Worm (Caenorhabditis elegans) whole organism, mixed stage, embryonic: Measurements from ENCODE around the gene ZK1320.11.

Experiments
- M03D4.4 ChIP-seq: sonication (generic microtip); optimal IDR thresholded peaks from 2 replicates; lab custom pipeline; 2017; ENCODE audit warnings: mild to moderate bottlenecking, missing genetic modification characterization, missing compliant biosample characterization
- bed-3 ChIP-seq: fragments of 200-800 bp; sonication (Bioruptor generic); optimal IDR thresholded peaks from 3 replicates; lab custom pipeline; 2018; ENCODE audit warnings: mild to moderate bottlenecking, missing genetic modification characterization, moderate library complexity, missing compliant biosample characterization
- blmp-1 ChIP-seq: fragments of 150-350 bp; optimal IDR thresholded peaks from 2 replicates; lab custom pipeline; 2014; ENCODE audit warnings: missing biosample characterization, missing genetic modification characterization
- ceh-39 ChIP-seq: fragments of 150-350 bp; optimal IDR thresholded peaks from 2 replicates; lab custom pipeline; 2014; ENCODE audit warnings: missing biosample characterization, missing genetic modification characterization
- ceh-43 ChIP-seq: fragments of 200-800 bp; sonication (Bioruptor generic); optimal IDR thresholded peaks from 2 replicates; lab custom pipeline; 2018; ENCODE audit warnings: mild to moderate bottlenecking, missing genetic modification characterization, moderate library complexity, missing compliant biosample characterization
- ceh-83 ChIP-seq: fragments of 200-800 bp; sonication (Bioruptor generic); optimal IDR thresholded peaks from 2 replicates; lab custom pipeline; 2018; ENCODE audit warnings: mild to moderate bottlenecking, missing genetic modification characterization, missing compliant biosample characterization
- ces-1 ChIP-seq: fragments of 150-350 bp; optimal IDR thresholded peaks from 2 replicates; lab custom pipeline; 2014; ENCODE audit warnings: missing biosample characterization, missing genetic modification reagents, missing genetic modification characterization
- cnd-1 ChIP-seq: fragments of 200-800 bp; sonication (Bioruptor generic); optimal IDR thresholded peaks from 2 replicates; lab custom pipeline; 2018; ENCODE audit warnings: mild to moderate bottlenecking, missing genetic modification characterization, missing compliant biosample characterization
- drap-1 ChIP-seq: fragments of 200-800 bp; sonication (Bioruptor generic); optimal IDR thresholded peaks from 3 replicates; lab custom pipeline; 2018; ENCODE audit warnings: mild to moderate bottlenecking, missing genetic modification characterization, missing compliant biosample characterization
- elt-1 ChIP-seq: sonication (generic microtip); optimal IDR thresholded peaks from 2 replicates; lab custom pipeline; 2017; ENCODE audit warnings: missing genetic modification characterization, mild to moderate bottlenecking, missing compliant biosample characterization, antibody characterized with exemption, moderate library complexity, borderline replicate concordance; ENCODE audit not compliant: insufficient read depth
- elt-3 ChIP-seq: fragments of 150-350 bp; optimal IDR thresholded peaks from 2 replicates; lab custom pipeline; 2014; ENCODE audit warnings: missing biosample characterization, missing genetic modification characterization
- flh-1 ChIP-seq: fragments of 200-800 bp; sonication (Bioruptor generic); optimal IDR thresholded peaks from 2 replicates; lab custom pipeline; 2018; ENCODE audit warnings: mild to moderate bottlenecking, missing genetic modification characterization, moderate library complexity, missing compliant biosample characterization
- ham-2 ChIP-seq: fragments of 200-800 bp; sonication (Bioruptor generic); optimal IDR thresholded peaks from 2 replicates; lab custom pipeline; 2018; ENCODE audit warnings: mild to moderate bottlenecking, missing genetic modification characterization, missing compliant biosample characterization
- hlh-1 ChIP-seq: fragments of 150-350 bp; optimal IDR thresholded peaks from 2 replicates; lab custom pipeline; 2014; ENCODE audit warnings: missing biosample characterization, missing genetic modification reagents, missing genetic modification characterization
- lin-13 ChIP-seq: fragments of 150-350 bp; optimal IDR thresholded peaks from 2 replicates; lab custom pipeline; 2014; ENCODE audit warnings: missing biosample characterization, missing genetic modification characterization
- lin-32 ChIP-seq: fragments of 200-800 bp; sonication (Bioruptor generic); optimal IDR thresholded peaks from 2 replicates; lab custom pipeline; 2018; ENCODE audit warnings: mild to moderate bottlenecking, missing genetic modification characterization, missing compliant biosample characterization
- lsy-2 ChIP-seq: fragments of 150-350 bp; optimal IDR thresholded peaks from 2 replicates; lab custom pipeline; 2014; ENCODE audit warnings: missing biosample characterization, missing genetic modification characterization
- mab-5 ChIP-seq: fragments of 150-350 bp; optimal IDR thresholded peaks from 2 replicates; lab custom pipeline; 2014; ENCODE audit warnings: missing biosample characterization, missing genetic modification characterization
- mep-1 ChIP-seq: fragments of 150-350 bp; optimal IDR thresholded peaks from 2 replicates; lab custom pipeline; 2017; ENCODE audit warnings: missing biosample characterization, missing genetic modification reagents, missing genetic modification characterization, inconsistent platforms
- mls-2 ChIP-seq: sonication (generic microtip); optimal IDR thresholded peaks from 2 replicates; lab custom pipeline; 2016; ENCODE audit warnings: mild to moderate bottlenecking, missing genetic modification characterization, moderate library complexity, missing compliant biosample characterization
- nhr-12 ChIP-seq: fragments of 150-350 bp; optimal IDR thresholded peaks from 2 replicates; lab custom pipeline; 2014; ENCODE audit warnings: missing biosample characterization, missing genetic modification characterization
- nhr-2 ChIP-seq: fragments of 150-350 bp; optimal IDR thresholded peaks from 2 replicates; lab custom pipeline; 2014; ENCODE audit warnings: missing biosample characterization, missing genetic modification characterization
- nhr-237 ChIP-seq: fragments of 150-350 bp; optimal IDR thresholded peaks from 2 replicates; lab custom pipeline; 2014; ENCODE audit warnings: missing biosample characterization, missing genetic modification characterization
- nhr-28 ChIP-seq: fragments of 150-350 bp; optimal IDR thresholded peaks from 2 replicates; lab custom pipeline; 2014; ENCODE audit warnings: missing biosample characterization, missing genetic modification characterization
- nhr-76 ChIP-seq: sonication (generic microtip); optimal IDR thresholded peaks from 2 replicates; lab custom pipeline; 2017; ENCODE audit warnings: missing biosample characterization, missing genetic modification characterization
- pha-4 ChIP-seq: fragments of 150-350 bp; optimal IDR thresholded peaks from 2 replicates; lab custom pipeline; 2018; ENCODE audit warnings: missing biosample characterization, missing genetic modification reagents, missing genetic modification characterization
- sem-2 ChIP-seq: fragments of 200-800 bp; sonication (Bioruptor generic); optimal IDR thresholded peaks from 2 replicates; lab custom pipeline; 2018; ENCODE audit warnings: mild to moderate bottlenecking, missing genetic modification characterization, missing compliant biosample characterization
- snpc-4 ChIP-seq: fragments of 150-350 bp; optimal IDR thresholded peaks from 2 replicates; lab custom pipeline; 2014; ENCODE audit warnings: missing biosample characterization, missing genetic modification characterization
- sptf-1 ChIP-seq: sonication (generic microtip); optimal IDR thresholded peaks from 2 replicates; lab custom pipeline; 2017; ENCODE audit warnings: mild to moderate bottlenecking, missing genetic modification characterization, moderate library complexity, missing compliant biosample characterization
- tbx-8 ChIP-seq: fragments of 200-800 bp; sonication (Bioruptor generic); optimal IDR thresholded peaks from 2 replicates; lab custom pipeline; 2018; ENCODE audit warnings: mild to moderate bottlenecking, missing genetic modification characterization, moderate library complexity, missing compliant biosample characterization
- unc-120 ChIP-seq: sonication (generic microtip); optimal IDR thresholded peaks from 2 replicates; lab custom pipeline; 2017; ENCODE audit warnings: missing genetic modification characterization, missing compliant biosample characterization; ENCODE audit not compliant: poor library complexity, severe bottlenecking
- unc-39 ChIP-seq: fragments of 150-350 bp; optimal IDR thresholded peaks from 2 replicates; lab custom pipeline; 2014; ENCODE audit warnings: missing biosample characterization, missing genetic modification characterization
- unc-62 ChIP-seq: fragments of 150-350 bp; optimal IDR thresholded peaks from 2 replicates; lab custom pipeline; 2014; ENCODE audit warnings: missing biosample characterization, missing genetic modification reagents, missing genetic modification characterization
- zip-8 ChIP-seq: fragments of 150-350 bp; optimal IDR thresholded peaks from 2 replicates; lab custom pipeline; 2014; ENCODE audit warnings: missing biosample characterization, missing genetic modification characterization
- ztf-11 ChIP-seq: fragments of 150-350 bp; optimal IDR thresholded peaks from 2 replicates; lab custom pipeline; 2014; ENCODE audit warnings: missing biosample characterization, missing genetic modification characterization

ZK1320.11 gene

DNA sequence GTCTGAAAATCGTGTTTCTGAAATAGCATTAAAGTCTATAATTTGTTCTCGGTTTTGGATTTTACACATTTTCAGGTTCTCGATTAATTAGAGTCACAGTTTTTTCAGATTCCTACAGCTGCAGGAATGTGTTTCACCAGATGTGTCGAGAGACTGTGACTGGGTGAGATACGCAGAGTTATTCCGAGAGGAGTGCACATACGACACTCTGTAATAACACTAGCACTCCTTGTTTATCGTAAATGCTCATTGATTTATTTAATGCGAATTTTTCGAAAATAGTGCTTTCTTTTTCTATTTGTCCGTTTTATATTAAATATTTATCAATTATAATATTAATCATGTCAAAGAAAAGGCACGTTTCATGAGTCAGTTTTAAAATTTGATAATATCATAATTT is at the start of gene ZK1320.11:
Gene ZK1320.11, plus strand, starts transcription at position 243 of the 400 bp plus-strand sequence.
- TF ChIP-seq ceh-83 (GFP tag; lab: Kevin White, UChicago) (no peak), ces-1 (GFP tag; lab: Kevin White, UChicago) (peak; percentile 55)

DNA sequence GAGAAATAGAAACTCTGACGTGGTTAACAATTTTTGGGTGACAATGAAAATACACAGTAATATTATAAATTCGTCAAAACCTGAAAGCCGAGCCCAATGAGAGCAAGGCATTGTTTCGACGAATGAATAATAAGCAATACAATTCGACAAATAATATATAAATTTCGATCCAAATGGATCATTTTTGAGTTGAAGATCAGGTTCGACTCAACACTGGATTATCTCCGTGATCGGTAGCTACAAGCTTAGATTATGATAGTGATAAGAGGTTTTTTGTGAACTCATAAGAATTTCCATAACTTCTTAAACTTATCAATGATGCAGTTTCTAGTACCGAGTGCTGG is 49.5 kb upstream of the ZK1320.11 start:
- TF ChIP-seq ces-1 (GFP tag; lab: Kevin White, UChicago) (no peak), unc-39 (tag; lab: Kevin White, UChicago) (no peak), tbx-8 (GFP tag; lab: Kevin White, UChicago) (no peak), sptf-1 (tag; lab: Kevin White, UChicago) (no peak), mep-1 (no peak), nhr-237 (no peak), elt-1 (tag; lab: Kevin White, UChicago) (no peak), mab-5 (tag; lab: Kevin White, UChicago) (no peak), nhr-28 (no peak), lin-13 (tag; lab: Kevin White, UChicago) (no peak)

DNA sequence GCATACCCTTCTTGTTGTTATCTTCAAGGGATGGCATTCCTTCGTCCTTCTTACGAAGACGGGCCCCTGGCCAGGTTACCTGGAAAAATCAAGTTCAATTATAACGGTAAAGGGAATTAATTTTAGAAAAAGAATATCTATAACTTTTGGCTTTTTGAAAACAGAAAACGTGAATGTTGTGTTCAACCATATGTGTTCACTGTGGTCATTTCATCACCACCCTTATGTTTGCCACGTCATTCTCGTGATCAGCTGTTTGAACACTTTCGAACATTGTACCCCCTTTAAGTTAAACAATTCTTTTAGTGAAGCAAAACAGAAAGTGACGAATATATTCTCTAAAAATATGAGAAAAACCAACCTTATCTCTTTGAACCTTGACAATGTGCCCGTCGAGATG is 48.7 kb upstream of the ZK1320.11 start:
- TF ChIP-seq nhr-76 (tag; lab: Kevin White, UChicago) = no peak
- no peak for TF ChIP-seq snpc-4 (tag; lab: Kevin White, UChicago)
- no peak for TF ChIP-seq tbx-8 (GFP tag; lab: Kevin White, UChicago)
- no peak for TF ChIP-seq sem-2 (GFP tag; lab: Kevin White, UChicago)
- TF ChIP-seq bed-3 (GFP tag; lab: Kevin White, UChicago) = no peak
- TF ChIP-seq ceh-43 (GFP tag; lab: Kevin White, UChicago) = no peak
- TF ChIP-seq nhr-28 = no peak
- TF ChIP-seq mab-5 (tag; lab: Kevin White, UChicago) = no peak
- no peak for TF ChIP-seq ceh-83 (GFP tag; lab: Kevin White, UChicago)
- no peak for TF ChIP-seq lsy-2
- no peak for TF ChIP-seq ztf-11 (tag; lab: Kevin White, UChicago)
- no peak for TF ChIP-seq lin-13 (tag; lab: Kevin White, UChicago)

DNA sequence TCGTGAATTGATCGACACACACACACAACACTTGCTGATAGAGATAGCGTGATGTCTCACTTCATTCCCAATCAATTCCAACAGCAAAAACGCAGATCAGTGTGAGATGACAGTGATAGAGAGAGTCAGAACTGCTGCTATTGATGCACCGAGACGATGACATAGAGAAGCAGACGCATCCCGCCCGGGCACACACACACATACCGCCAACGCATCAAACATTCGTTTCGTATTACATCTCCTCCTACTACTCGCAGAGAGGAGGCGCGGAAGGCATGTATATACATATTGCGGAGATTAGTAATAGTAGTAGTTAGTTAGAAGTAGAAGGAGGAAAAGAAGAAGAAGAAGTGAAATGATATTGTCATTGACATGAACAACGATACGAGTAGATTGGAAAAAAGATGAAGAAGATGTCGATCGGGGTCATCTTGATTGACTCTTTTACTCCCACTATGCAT is 48.0 kb upstream of the ZK1320.11 start:
- TF ChIP-seq nhr-28 (no peak), lin-32 (GFP tag; lab: Kevin White, UChicago) (no peak), pha-4 (no peak), ceh-39 (tag; lab: Kevin White, UChicago) (no peak), drap-1 (GFP tag; lab: Kevin White, UChicago) (peak; percentile 42), M03D4.4 (no peak), mab-5 (tag; lab: Kevin White, UChicago) (no peak), sptf-1 (tag; lab: Kevin White, UChicago) (no peak), elt-1 (tag; lab: Kevin White, UChicago) (peak; percentile 85), cnd-1 (tag; lab: Kevin White, UChicago) (no peak), flh-1 (no peak), blmp-1 (tag; lab: Kevin White, UChicago) (no peak), mep-1 (no peak), lsy-2 (no peak), nhr-2 (tag; lab: Kevin White, UChicago) (no peak), nhr-12 (tag; lab: Kevin White, UChicago) (no peak), bed-3 (GFP tag; lab: Kevin White, UChicago) (no peak), ham-2 (GFP tag; lab: Kevin White, UChicago) (peak; percentile 63), mls-2 (tag; lab: Kevin White, UChicago) (no peak), sem-2 (GFP tag; lab: Kevin White, UChicago) (no peak), ceh-43 (GFP tag; lab: Kevin White, UChicago) (no peak), ceh-83 (GFP tag; lab: Kevin White, UChicago) (no peak), lin-13 (tag; lab: Kevin White, UChicago) (no peak), elt-3 (tag; lab: Kevin White, UChicago) (no peak), hlh-1 (tag; lab: Kevin White, UChicago) (peak; percentile 70), unc-120 (tag; lab: Kevin White, UChicago) (peak; percentile 63), ztf-11 (tag; lab: Kevin White, UChicago) (no peak), unc-39 (tag; lab: Kevin White, UChicago) (no peak), snpc-4 (tag; lab: Kevin White, UChicago) (no peak), nhr-237 (no peak), unc-62 (GFP tag; lab: Kevin White, UChicago) (peak; percentile 84), nhr-76 (tag; lab: Kevin White, UChicago) (no peak), zip-8 (tag; lab: Kevin White, UChicago) (no peak), tbx-8 (GFP tag; lab: Kevin White, UChicago) (no peak), ces-1 (GFP tag; lab: Kevin White, UChicago) (no peak)
